Fruit fly (Drosophila melanogaster): Measurements from ENCODE around the gene CG4686.
A peak's percentile ranks its signal among the peaks of the same experiment; 100 is the strongest.

The CG4686 gene

dm6 chr3R:19904865-19905373, 40.6 kb downstream of the CG4686 start, which contains the start of the genes Surf6 and RhoGAP92B (continued):
- TF ChIP-seq CG42726 (GFP tag; IDR thresholded peaks at IDR 0.05; ENCODE audit: partially characterized antibody): no peak; the same call in 1 of the 2 replicates
- TF ChIP-seq luna (GFP tag; optimal IDR thresholded peaks at IDR 0.05): peak; percentile 32
- TF ChIP-seq CG15514 (GFP tag; optimal IDR thresholded peaks at IDR 0.05): peak; percentile 85
- peak; percentile 63 for TF ChIP-seq Mad (GFP tag; optimal IDR thresholded peaks at IDR 0.05)
- peak; percentile 71 for TF ChIP-seq mam (GFP tag; optimal IDR thresholded peaks at IDR 0.05)
- TF ChIP-seq Neu2 (GFP tag; optimal IDR thresholded peaks at IDR 0.05; ENCODE audit: borderline replicate concordance): no peak
- no peak for TF ChIP-seq lov (optimal IDR thresholded peaks at IDR 0.05)
- TF ChIP-seq lov (GFP tag; IDR thresholded peaks at IDR 0.05): no peak
- no peak for TF ChIP-seq gt (GFP tag; IDR thresholded peaks at IDR 0.05)
- TF ChIP-seq bsh (GFP tag; optimal IDR thresholded peaks at IDR 0.05): peak; percentile 4 to 56
- 0 out of 2 replicates have a peak, but pooled peaks have one; percentile 27 for TF ChIP-seq Ptx1 (GFP tag; IDR thresholded peaks at IDR 0.05)
- TF ChIP-seq aop (GFP tag; IDR thresholded peaks at IDR 0.05): no peak
- no peak for TF ChIP-seq CG14667 (GFP tag; IDR thresholded peaks at IDR 0.05)
- 0 out of 2 replicates have a peak, but pooled peaks have one; percentile 32 for TF ChIP-seq stc (GFP tag; IDR thresholded peaks at IDR 0.05)
- TF ChIP-seq amos (GFP tag; IDR thresholded peaks at IDR 0.05; ENCODE audit: partially characterized antibody): peak; percentile 41; the same call in 1 of the 2 replicates
- TF ChIP-seq dysf (GFP tag; IDR thresholded peaks at IDR 0.05): 0 out of 3 replicates have a peak, but pooled peaks have one; percentile 42
- peak; percentile 95 for TF ChIP-seq pzg (GFP tag; optimal IDR thresholded peaks at IDR 0.05)
- TF ChIP-seq Opbp (GFP tag; IDR thresholded peaks at IDR 0.05; ENCODE audit: partially characterized antibody): no peak; the same call in 2 of the 3 replicates
- peak; percentile 53 for TF ChIP-seq CG4820 (GFP tag; optimal IDR thresholded peaks at IDR 0.05)
- TF ChIP-seq Hr51 (GFP tag; optimal IDR thresholded peaks at IDR 0.05): peak; percentile 32 to 55
- TF ChIP-seq pros (GFP tag; optimal IDR thresholded peaks at IDR 0.05): no peak
- no peak for TF ChIP-seq pnt (GFP tag; optimal IDR thresholded peaks at IDR 0.05)
- TF ChIP-seq CG12104 (GFP tag; optimal IDR thresholded peaks at IDR 0.05): peak; percentile 38
- no peak for TF ChIP-seq peb (GFP tag; IDR thresholded peaks at IDR 0.05)
- TF ChIP-seq CG2889 (GFP tag; IDR thresholded peaks at IDR 0.05): no peak
- TF ChIP-seq az2 (GFP tag; optimal IDR thresholded peaks at IDR 0.05): peak; percentile 55
- TF ChIP-seq ken (GFP tag; IDR thresholded peaks at IDR 0.05): 0 out of 3 replicates have a peak, but pooled peaks have one; percentile 37
- peak; percentile 2 for TF ChIP-seq tap (tag; optimal IDR thresholded peaks at IDR 0.05)
- peak; percentile 69 for TF ChIP-seq NC2α (GFP tag; optimal IDR thresholded peaks at IDR 0.05)
- TF ChIP-seq CG9727 (GFP tag; optimal IDR thresholded peaks at IDR 0.05): peak; percentile 68
- peak; percentile 56 for TF ChIP-seq CG12155 (GFP tag; optimal IDR thresholded peaks at IDR 0.05)
- TF ChIP-seq gcm (GFP tag; optimal IDR thresholded peaks at IDR 0.05): peak; percentile 63
- TF ChIP-seq CG17802 (tag; optimal IDR thresholded peaks at IDR 0.05): peak; percentile 44
- TF ChIP-seq esg (GFP tag; conservative IDR thresholded peaks at IDR 0.05): no peak; the same call in 1 of the 2 replicates
- peak in 1 of 2 experiments; percentile 60 for TF ChIP-seq Eip74EF (GFP tag; optimal IDR thresholded peaks at IDR 0.05)
- peak; percentile 32 for TF ChIP-seq pho (GFP tag; optimal IDR thresholded peaks at IDR 0.05)
- peak; percentile 66 for TF ChIP-seq CoRest (tag; optimal IDR thresholded peaks at IDR 0.05)
- TF ChIP-seq Dek (tag; optimal IDR thresholded peaks at IDR 0.05): peak; percentile 39
- peak; percentile 55 for TF ChIP-seq PHDP (tag; optimal IDR thresholded peaks at IDR 0.05)
- TF ChIP-seq CG14050 (GFP tag; IDR thresholded peaks at IDR 0.05): 0 out of 3 replicates have a peak, but pooled peaks have one; percentile 32
- TF ChIP-seq CG13123 (GFP tag; optimal IDR thresholded peaks at IDR 0.05): no peak
- peak; percentile 91 for TF ChIP-seq CG17186 (GFP tag; optimal IDR thresholded peaks at IDR 0.05)
- no peak for TF ChIP-seq eve (GFP tag; optimal IDR thresholded peaks at IDR 0.05)
- TF ChIP-seq CG10462 (GFP tag; optimal IDR thresholded peaks at IDR 0.05): peak; percentile 53
- TF ChIP-seq CG32532 (GFP tag; IDR thresholded peaks at IDR 0.05): peak; percentile 71
- peak; percentile 79 for TF ChIP-seq CG17568 (GFP tag; optimal IDR thresholded peaks at IDR 0.05)
- TF ChIP-seq Fer3 (tag; optimal IDR thresholded peaks at IDR 0.05): peak; percentile 55
- TF ChIP-seq CG10147 (GFP tag; optimal IDR thresholded peaks at IDR 0.05): peak; percentile 38
- peak; percentile 11 for TF ChIP-seq CG4282 (GFP tag; optimal IDR thresholded peaks at IDR 0.05)

Measured in whole organism, embryonic.